Worm (Caenorhabditis elegans) whole organism, mixed stage, embryonic: ENCODE measurements around the gene K03H1.7.

Experiments
- ceh-83 ChIP-seq: fragments of 200-800 bp; sonication (Bioruptor generic); optimal IDR thresholded peaks from 2 replicates; lab custom pipeline; 2018; ENCODE audit warnings: mild to moderate bottlenecking, missing genetic modification characterization, missing compliant biosample characterization
- mep-1 ChIP-seq: fragments of 150-350 bp; optimal IDR thresholded peaks from 2 replicates; lab custom pipeline; 2017; ENCODE audit warnings: missing biosample characterization, missing genetic modification reagents, missing genetic modification characterization, inconsistent platforms
- nhr-28 ChIP-seq: fragments of 150-350 bp; optimal IDR thresholded peaks from 2 replicates; lab custom pipeline; 2014; ENCODE audit warnings: missing biosample characterization, missing genetic modification characterization

DNA sequence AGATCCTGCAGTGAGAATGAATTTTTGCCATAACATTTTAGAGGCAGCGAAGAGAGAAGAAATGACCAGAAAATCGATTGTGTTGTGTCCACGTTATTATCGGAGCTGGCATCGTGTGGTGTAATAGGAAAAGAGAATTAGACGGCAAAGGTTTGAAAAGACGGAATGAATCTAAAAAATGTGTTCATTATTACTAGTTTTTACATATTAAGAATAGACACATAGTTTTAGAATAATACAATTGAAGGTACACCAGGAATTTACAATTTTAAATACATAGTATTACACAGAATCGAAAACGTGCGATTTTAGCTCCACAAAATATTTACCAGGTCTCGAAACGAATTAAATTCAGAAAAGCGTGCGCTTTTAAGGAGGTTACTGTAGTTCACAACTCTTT lies 3.0 kb downstream of the K03H1.7 start, which contains the start of gene K03H1.13:
- no peak for TF ChIP-seq ceh-83 (GFP tag; lab: Kevin White, UChicago)
- TF ChIP-seq nhr-28: no peak
- TF ChIP-seq mep-1 (tag; lab: Kevin White, UChicago): no peak
